ENCODE assay signal across 2 worm cellular contexts in the genomic region with DNA sequence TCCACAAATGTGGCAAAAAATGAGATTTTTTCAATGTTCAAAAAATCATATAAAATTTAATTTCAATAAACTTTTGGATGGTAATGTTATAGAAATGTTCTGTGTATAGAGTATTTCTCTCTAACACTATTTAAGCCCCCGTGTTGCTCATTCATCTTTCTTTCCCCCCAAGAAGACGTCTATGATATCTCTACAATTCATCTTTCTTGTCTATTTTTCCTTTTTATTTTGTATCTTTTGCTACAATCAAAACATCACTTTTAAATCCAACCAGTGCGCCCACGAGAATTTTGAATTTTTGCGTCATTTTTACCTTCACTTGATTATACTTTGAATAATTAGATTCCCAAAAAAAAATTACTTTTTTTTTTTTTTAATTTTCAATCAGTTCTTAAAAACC.
A peak's percentile ranks its signal among the peaks of the same experiment; 100 is the strongest.
TF ChIP-seq lines count a peak whose summit lies in the region.

No protein-coding gene starts in this region.

TF ChIP-seq in whole organism, L2 larva, 48 proteins besides CTCF, POLR2A, EP300 and RAD21:
- TF ChIP-seq sma-9 (GFP tag; optimal IDR thresholded peaks at IDR 0.05; lab: Kevin White, UChicago) (peak; percentile 12), sma-9 (tag; optimal IDR thresholded peaks at IDR 0.05; lab: Kevin White, UChicago) (no peak), ztf-1 (GFP tag; conservative IDR thresholded peaks at IDR 0.05; lab: Robert Waterston, UW) (no peak), elt-1 (tag; optimal IDR thresholded peaks at IDR 0.05; lab: Kevin White, UChicago) (no peak), mab-5 (tag; optimal IDR thresholded peaks at IDR 0.05; lab: Kevin White, UChicago) (peak; percentile 19), ztf-4 (tag; optimal IDR thresholded peaks at IDR 0.05; lab: Kevin White, UChicago) (no peak), unc-55 (GFP tag; optimal IDR thresholded peaks at IDR 0.05; lab: Kevin White, UChicago) (peak; percentile 69)

TF ChIP-seq in whole organism, L3 larva, 47 proteins besides CTCF, POLR2A, EP300 and RAD21:
- TF ChIP-seq elt-1 (tag; optimal IDR thresholded peaks at IDR 0.05; lab: Kevin White, UChicago), result peak; percentile 88
- no peak for TF ChIP-seq nhr-77 (tag; optimal IDR thresholded peaks at IDR 0.05; lab: Kevin White, UChicago)
- TF ChIP-seq nhr-67 (tag; optimal IDR thresholded peaks at IDR 0.05; lab: Kevin White, UChicago), result no peak
- no peak for TF ChIP-seq pha-4 (tag; optimal IDR thresholded peaks at IDR 0.05; lab: Kevin White, UChicago)
TF ChIP-seq in whole organism, L3 larva: peak in this region for 1.

Comparison
In these comparisons a context has a peak if more than half of its experiments do, and no peak if none do; other contexts are left out.
1. Of the 25 proteins assayed by ChIP-seq in both whole organism, L2 larva and whole organism, L3 larva: peak only in whole organism, L2 larva: none; only in whole organism, L3 larva: elt-1; in both: none; in neither: 24.